Fruit fly (Drosophila melanogaster) whole organism, embryonic: ENCODE results near the gene CG13131.
A peak's percentile ranks its signal among the peaks of the same experiment; 100 is the strongest.

Source experiments
- Atf3 ChIP-seq: fragments of 200-800 bp; sonication (Bioruptor generic); optimal IDR thresholded peaks from 3 replicates; lab custom pipeline; 2016; ENCODE audit warnings: missing biosample characterization, missing genetic modification characterization
- B-H2 ChIP-seq: fragments of 200-800 bp; sonication (Bioruptor generic); optimal IDR thresholded peaks from 2 replicates; lab custom pipeline; 2018; ENCODE audit warnings: missing biosample characterization, mild to moderate bottlenecking, missing genetic modification characterization
- Bgb ChIP-seq: fragments of 200-800 bp; sonication (Bioruptor generic); IDR thresholded peaks from 2 replicates; pipeline ENCODE4 v1.3.6; 2022; ENCODE audit warnings: missing biosample characterization, missing genetic modification characterization; ENCODE audit not compliant: partially characterized antibody
- Bteb2 ChIP-seq: fragments of 200-800 bp; sonication (Bioruptor generic); optimal IDR thresholded peaks from 2 replicates; lab custom pipeline; 2016; ENCODE audit warnings: missing biosample characterization, missing genetic modification characterization
- CG11560 ChIP-seq: fragments of 200-800 bp; sonication (Bioruptor generic); IDR thresholded peaks from 3 replicates; pipeline ENCODE4 v1.3.6; 2022; ENCODE audit warnings: missing biosample characterization, missing genetic modification characterization
- CG13123 ChIP-seq: fragments of 200-800 bp; sonication (Bioruptor generic); optimal IDR thresholded peaks from 2 replicates; lab custom pipeline; 2016; ENCODE audit warnings: missing biosample characterization, missing genetic modification characterization
- CG14965 ChIP-seq: fragments of 200-800 bp; sonication (Bioruptor generic); optimal IDR thresholded peaks from 2 replicates; lab custom pipeline; 2016; ENCODE audit warnings: missing biosample characterization, missing genetic modification characterization, borderline replicate concordance
- CG15601 ChIP-seq: fragments of 200-800 bp; sonication (Bioruptor generic); optimal IDR thresholded peaks from 3 replicates; lab custom pipeline; 2019; ENCODE audit warnings: missing biosample characterization, mild to moderate bottlenecking, missing genetic modification characterization, moderate library complexity
- CG1647 ChIP-seq: fragments of 200-800 bp; sonication (Bioruptor generic); optimal IDR thresholded peaks from 3 replicates; lab custom pipeline; 2016; ENCODE audit warnings: missing biosample characterization, missing genetic modification characterization
- CG16863 ChIP-seq: fragments of 200-800 bp; sonication (Bioruptor generic); optimal IDR thresholded peaks from 3 replicates; lab custom pipeline; 2016; ENCODE audit warnings: missing biosample characterization, missing genetic modification characterization
- CG17328 ChIP-seq: fragments of 200-800 bp; sonication (Bioruptor generic); IDR thresholded peaks from 2 replicates; pipeline ENCODE4 v1.3.6; 2022; ENCODE audit warnings: missing biosample characterization, missing genetic modification characterization
- CG2199 ChIP-seq: fragments of 200-800 bp; sonication (Bioruptor generic); IDR thresholded peaks from 3 replicates; pipeline ENCODE4 v1.3.6; 2022; ENCODE audit warnings: missing biosample characterization, missing genetic modification characterization
- CG31224 ChIP-seq: fragments of 200-800 bp; sonication (Bioruptor generic); IDR thresholded peaks from 2 replicates; pipeline ENCODE4 v1.3.6; 2022; ENCODE audit warnings: missing biosample characterization, missing genetic modification characterization
- CG33557 ChIP-seq: fragments of 200-800 bp; sonication (Bioruptor generic); optimal IDR thresholded peaks from 2 replicates; lab custom pipeline; 2019; ENCODE audit warnings: missing biosample characterization, mild to moderate bottlenecking, missing genetic modification characterization, moderate library complexity
- CG42726 ChIP-seq: fragments of 200-800 bp; sonication (Bioruptor generic); IDR thresholded peaks from 2 replicates; pipeline ENCODE4 v1.3.6; 2022; ENCODE audit warnings: missing biosample characterization, missing genetic modification characterization; ENCODE audit not compliant: partially characterized antibody
- CG6689 ChIP-seq: fragments of 200-800 bp; sonication (Bioruptor generic); IDR thresholded peaks from 2 replicates; pipeline ENCODE4 v1.3.6; 2022; ENCODE audit warnings: missing biosample characterization, missing genetic modification characterization
- CG7271 ChIP-seq: fragments of 200-800 bp; sonication (Bioruptor generic); optimal IDR thresholded peaks from 2 replicates; lab custom pipeline; 2018; ENCODE audit warnings: missing biosample characterization, mild to moderate bottlenecking, missing genetic modification characterization, moderate library complexity
- CG8944 ChIP-seq: fragments of 200-800 bp; sonication (Bioruptor generic); optimal IDR thresholded peaks from 3 replicates; lab custom pipeline; 2016; ENCODE audit warnings: missing biosample characterization, missing genetic modification characterization
- CG9609 ChIP-seq: fragments of 200-800 bp; sonication (Bioruptor generic); optimal IDR thresholded peaks from 3 replicates; lab custom pipeline; 2016; ENCODE audit warnings: missing biosample characterization, missing genetic modification characterization
- CG9727 ChIP-seq: fragments of 200-800 bp; sonication (Bioruptor generic); optimal IDR thresholded peaks from 3 replicates; lab custom pipeline; 2017; ENCODE audit warnings: missing biosample characterization, mild to moderate bottlenecking, missing genetic modification characterization
- CoRest ChIP-seq: fragments of 200-800 bp; sonication (Bioruptor generic); optimal IDR thresholded peaks from 3 replicates; lab custom pipeline; 2018; ENCODE audit warnings: missing biosample characterization, mild to moderate bottlenecking, missing genetic modification characterization, moderate library complexity
- Drgx ChIP-seq: fragments of 200-800 bp; sonication (Bioruptor generic); IDR thresholded peaks from 2 replicates; pipeline ENCODE4 v1.3.6; 2022; ENCODE audit warnings: missing biosample characterization, missing genetic modification characterization
- E2f2 ChIP-seq: fragments of 200-800 bp; sonication (Bioruptor generic); IDR thresholded peaks from 2 replicates; pipeline ENCODE4 v1.3.6; 2022; ENCODE audit warnings: missing biosample characterization, missing genetic modification characterization
- Hey ChIP-seq: fragments of 200-800 bp; sonication (Bioruptor generic); optimal IDR thresholded peaks from 3 replicates; lab custom pipeline; 2018; ENCODE audit warnings: missing biosample characterization, mild to moderate bottlenecking, missing genetic modification characterization
- Hr78 ChIP-seq, 2 experiments: fragments of 200-800 bp in 1 of 2; fragments of >200 bp in 1 of 2; sonication (Bioruptor generic) in 1 of 2; optimal IDR thresholded peaks; 2 replicates each; lab custom pipeline; 2017 to 2019; ENCODE audit warnings: missing biosample characterization in 2 of 2, missing genetic modification characterization in 2 of 2, mild to moderate bottlenecking in 1 of 2, moderate library complexity in 1 of 2
- Mes4 ChIP-seq: fragments of 200-800 bp; sonication (Bioruptor generic); optimal IDR thresholded peaks from 2 replicates; lab custom pipeline; 2016; ENCODE audit warnings: missing biosample characterization, missing genetic modification characterization
- Optix ChIP-seq: fragments of 200-800 bp; sonication (Bioruptor generic); IDR thresholded peaks from 3 replicates; pipeline ENCODE4 v1.3.6; 2022; ENCODE audit warnings: missing biosample characterization, missing genetic modification characterization
- Scr ChIP-seq: fragments of 200-800 bp; sonication (Bioruptor generic); IDR thresholded peaks from 2 replicates; pipeline ENCODE4 v1.3.6; 2022; ENCODE audit warnings: missing biosample characterization, missing genetic modification characterization; ENCODE audit not compliant: partially characterized antibody
- Sin3A ChIP-seq: fragments of >200 bp; optimal IDR thresholded peaks from 2 replicates; lab custom pipeline; 2018
- Trl ChIP-seq, 3 experiments: fragments of >200 bp in 2 of 3; fragments of 200-800 bp in 1 of 3; sonication (Bioruptor generic) in 1 of 3; optimal IDR thresholded peaks; 2 replicates in 1 of 3; 3 replicates in 2 of 3; lab custom pipeline; 2016 to 2017; ENCODE audit warnings: missing biosample characterization in 1 of 3, missing genetic modification characterization in 1 of 3
- ase ChIP-seq: fragments of 200-800 bp; sonication (Bioruptor generic); IDR thresholded peaks from 3 replicates; pipeline ENCODE4 v1.3.6; 2022; ENCODE audit warnings: missing biosample characterization, missing genetic modification characterization
- bcd ChIP-seq: fragments of 200-800 bp; sonication (Bioruptor generic); optimal IDR thresholded peaks from 2 replicates; lab custom pipeline; 2017; ENCODE audit warnings: missing biosample characterization, mild to moderate bottlenecking, missing genetic modification characterization
- br ChIP-seq: fragments of >200 bp; optimal IDR thresholded peaks from 2 replicates; lab custom pipeline; 2017
- cas ChIP-seq: fragments of 200-800 bp; sonication (Bioruptor generic); IDR thresholded peaks from 2 replicates; pipeline ENCODE4 v1.3.6; 2022; ENCODE audit warnings: missing biosample characterization, missing genetic modification characterization
- cg ChIP-seq: fragments of 200-800 bp; sonication (Bioruptor generic); optimal IDR thresholded peaks from 3 replicates; lab custom pipeline; 2019; ENCODE audit warnings: missing biosample characterization, mild to moderate bottlenecking, missing genetic modification characterization, moderate library complexity
- ci ChIP-seq: fragments of 200-800 bp; sonication (Bioruptor generic); IDR thresholded peaks from 3 replicates; pipeline ENCODE4 v1.3.6; 2022; ENCODE audit warnings: missing biosample characterization, missing genetic modification characterization
- dmrt11E ChIP-seq: fragments of 200-800 bp; sonication (Bioruptor generic); optimal IDR thresholded peaks from 3 replicates; lab custom pipeline; 2018; ENCODE audit warnings: missing biosample characterization, mild to moderate bottlenecking, missing genetic modification characterization, moderate library complexity
- emc ChIP-seq: fragments of 200-800 bp; sonication (Bioruptor generic); optimal IDR thresholded peaks from 2 replicates; lab custom pipeline; 2016; ENCODE audit warnings: missing biosample characterization, missing genetic modification characterization
- gt ChIP-seq: fragments of 200-800 bp; sonication (Bioruptor generic); IDR thresholded peaks from 2 replicates; pipeline ENCODE4 v1.3.6; 2022; ENCODE audit warnings: missing biosample characterization, missing genetic modification characterization
- klu ChIP-seq: fragments of 200-800 bp; sonication (Bioruptor generic); IDR thresholded peaks from 2 replicates; pipeline ENCODE4 v1.3.6; 2022; ENCODE audit warnings: missing biosample characterization, missing genetic modification characterization
- lmd ChIP-seq: fragments of 200-800 bp; sonication (Bioruptor generic); IDR thresholded peaks from 2 replicates; pipeline ENCODE4 v1.3.6; 2022; ENCODE audit warnings: missing biosample characterization, missing genetic modification characterization
- mirr ChIP-seq: fragments of 200-800 bp; sonication (Bioruptor generic); optimal IDR thresholded peaks from 3 replicates; lab custom pipeline; 2018; ENCODE audit warnings: missing biosample characterization, mild to moderate bottlenecking, missing genetic modification characterization
- mld ChIP-seq: fragments of 200-800 bp; sonication (Bioruptor generic); IDR thresholded peaks from 3 replicates; pipeline ENCODE4 v1.3.6; 2022; ENCODE audit warnings: missing biosample characterization, missing genetic modification characterization; ENCODE audit not compliant: partially characterized antibody
- nom ChIP-seq: fragments of 200-800 bp; sonication (Bioruptor generic); optimal IDR thresholded peaks from 2 replicates; lab custom pipeline; 2017; ENCODE audit warnings: missing biosample characterization, missing genetic modification characterization, mild to moderate bottlenecking, moderate library complexity, missing genetic modification reagents
- odd ChIP-seq: fragments of 200-800 bp; sonication (Bioruptor generic); optimal IDR thresholded peaks from 2 replicates; lab custom pipeline; 2017; ENCODE audit warnings: missing biosample characterization, mild to moderate bottlenecking, missing genetic modification characterization
- schlank ChIP-seq: fragments of 200-800 bp; sonication (Bioruptor generic); optimal IDR thresholded peaks from 2 replicates; lab custom pipeline; 2018; ENCODE audit warnings: missing biosample characterization, mild to moderate bottlenecking, missing genetic modification characterization
- sna ChIP-seq: fragments of 200-800 bp; sonication (Bioruptor generic); IDR thresholded peaks from 2 replicates; pipeline ENCODE4 v1.3.6; 2022; ENCODE audit warnings: missing biosample characterization, missing genetic modification characterization; ENCODE audit not compliant: partially characterized antibody
- stwl ChIP-seq: fragments of 200-800 bp; sonication (Bioruptor generic); optimal IDR thresholded peaks from 3 replicates; lab custom pipeline; 2018; ENCODE audit warnings: missing biosample characterization, mild to moderate bottlenecking, missing genetic modification characterization, moderate library complexity
- tll ChIP-seq, 2 experiments: fragments of 200-800 bp in 1 of 2; fragments of >200 bp in 1 of 2; sonication (Bioruptor generic) in 1 of 2; optimal IDR thresholded peaks; 2 replicates each; lab custom pipeline; 2017 to 2019; ENCODE audit warnings: missing biosample characterization in 2 of 2, missing genetic modification characterization in 2 of 2, mild to moderate bottlenecking in 1 of 2, moderate library complexity in 1 of 2
- unc-4 ChIP-seq: fragments of 200-800 bp; sonication (Bioruptor generic); IDR thresholded peaks from 2 replicates; pipeline ENCODE4 v1.3.6; 2022; ENCODE audit warnings: missing biosample characterization, missing genetic modification characterization; ENCODE audit not compliant: partially characterized antibody
- vnd ChIP-seq: fragments of 200-800 bp; sonication (Bioruptor generic); IDR thresholded peaks from 3 replicates; pipeline ENCODE4 v1.3.6; 2022; ENCODE audit warnings: missing biosample characterization, missing genetic modification characterization; ENCODE audit not compliant: partially characterized antibody

Gene CG13131

DNA sequence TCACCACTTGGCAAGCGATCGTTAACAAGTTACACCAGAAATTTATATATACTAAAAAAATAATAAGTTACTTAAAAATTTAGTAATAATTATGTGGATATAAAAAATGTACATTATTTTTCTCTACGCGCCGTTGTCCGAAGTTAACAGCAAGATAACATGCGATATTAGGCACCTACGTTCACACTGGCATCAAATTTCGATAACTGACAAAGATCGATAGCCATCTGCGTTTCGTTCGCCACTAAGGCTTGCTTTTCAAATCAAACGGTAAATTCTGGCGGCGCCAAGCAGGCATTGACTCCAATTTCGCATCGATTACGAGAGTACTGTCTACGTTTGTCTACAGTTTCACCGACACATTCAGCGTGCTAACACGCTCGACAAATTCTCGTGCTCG is 39.4 kb upstream of the CG13131 start, which contains the start of gene Pen (continued):
- TF ChIP-seq CG9727: no peak
- no peak for TF ChIP-seq Atf3 (GFP tag; lab: Kevin White, UChicago)
- TF ChIP-seq gt (GFP tag; lab: Robert Waterston, UW): no peak
- TF ChIP-seq CG15601 (tag; lab: Kevin White, UChicago): no peak
- TF ChIP-seq klu (GFP tag; lab: Robert Waterston, UW): no peak
- TF ChIP-seq schlank (tag; lab: Kevin White, UChicago): no peak
- TF ChIP-seq CG17328 (GFP tag; lab: Robert Waterston, UW): no peak
- no peak for TF ChIP-seq br (lab: Kevin White, UChicago)
- TF ChIP-seq unc-4: peak; percentile 65; the same call in 1 of the 2 replicates
- TF ChIP-seq Drgx (GFP tag; lab: Robert Waterston, UW): no peak
- peak; percentile 56; the same call in 1 of the 2 replicates for TF ChIP-seq sna
- no peak for TF ChIP-seq B-H2 (GFP tag; lab: Kevin White, UChicago)
- peak; percentile 76 for TF ChIP-seq Scr (GFP tag; lab: Robert Waterston, UW)
- peak; percentile 90 for TF ChIP-seq E2f2 (GFP tag; lab: Robert Waterston, UW)
- no peak for TF ChIP-seq CG9609 (GFP tag; lab: Kevin White, UChicago)
- no peak for TF ChIP-seq ci (GFP tag; lab: Robert Waterston, UW)
- TF ChIP-seq Sin3A (lab: Kevin White, UChicago): peak; percentile 52
- no peak for TF ChIP-seq Hr78 (GFP tag; optimal IDR thresholded peaks at IDR 0.05; lab: Kevin White, UChicago)
- no peak for TF ChIP-seq CG16863
- TF ChIP-seq CG1647: no peak
- peak; percentile 47; the same call in 2 of the 3 replicates for TF ChIP-seq vnd (GFP tag; lab: Robert Waterston, UW)
- peak; percentile 2 for TF ChIP-seq CoRest (tag; lab: Kevin White, UChicago)
- no peak for TF ChIP-seq CG13123 (GFP tag; lab: Kevin White, UChicago)
- 0 out of 2 replicates have a peak, but pooled peaks have one; percentile 57 for TF ChIP-seq CG42726 (GFP tag; lab: Robert Waterston, UW)
- no peak for TF ChIP-seq CG2199
- TF ChIP-seq Optix: no peak
- no peak for TF ChIP-seq mirr (GFP tag; lab: Kevin White, UChicago)
- no peak for TF ChIP-seq lmd
- TF ChIP-seq tll (GFP tag; optimal IDR thresholded peaks at IDR 0.05; lab: Kevin White, UChicago): no peak
- no peak for TF ChIP-seq CG14965 (GFP tag; lab: Kevin White, UChicago)
- no peak for TF ChIP-seq Mes4 (GFP tag; lab: Kevin White, UChicago)
- TF ChIP-seq dmrt11E (tag; lab: Kevin White, UChicago): no peak
- TF ChIP-seq emc: no peak
- no peak for TF ChIP-seq cas
- no peak for TF ChIP-seq cg (GFP tag; lab: Kevin White, UChicago)
- no peak for TF ChIP-seq CG31224
- peak; percentile 38 for TF ChIP-seq stwl (tag; lab: Kevin White, UChicago)
- TF ChIP-seq mld (GFP tag; lab: Robert Waterston, UW): no peak
- TF ChIP-seq Bteb2 (GFP tag; lab: Kevin White, UChicago): no peak
- no peak for TF ChIP-seq Hey (tag; lab: Kevin White, UChicago)
- TF ChIP-seq ase (GFP tag; lab: Robert Waterston, UW): no peak
- TF ChIP-seq CG11560 (tag; lab: Robert Waterston, UW): no peak
- no peak for TF ChIP-seq odd (GFP tag; lab: Kevin White, UChicago)
- no peak for TF ChIP-seq nom
- TF ChIP-seq bcd (GFP tag; lab: Kevin White, UChicago): no peak
- TF ChIP-seq CG7271: no peak
- TF ChIP-seq Bgb (GFP tag; lab: Robert Waterston, UW): peak; percentile 83
- TF ChIP-seq CG8944 (GFP tag; lab: Kevin White, UChicago): no peak
- TF ChIP-seq CG6689 (GFP tag; lab: Robert Waterston, UW): no peak
- no peak for TF ChIP-seq Trl (optimal IDR thresholded peaks at IDR 0.05; lab: Kevin White, UChicago)
- no peak for TF ChIP-seq Trl (GFP tag; optimal IDR thresholded peaks at IDR 0.05; lab: Kevin White, UChicago)
- no peak for TF ChIP-seq CG33557 (GFP tag; lab: Kevin White, UChicago)
